Fruit fly (Drosophila melanogaster) whole organism, prepupa: ENCODE data around the gene Ppt1.

Experiments
- CG9139 ChIP-seq: fragments of 200-800 bp; sonication (Bioruptor generic); optimal IDR thresholded peaks from 3 replicates; lab custom pipeline; 2017; ENCODE audit warnings: missing biosample characterization, mild to moderate bottlenecking, missing genetic modification characterization
- Eip75B ChIP-seq: fragments of 200-800 bp; sonication (Bioruptor generic); optimal IDR thresholded peaks from 3 replicates; lab custom pipeline; 2016; ENCODE audit warnings: missing biosample characterization, missing genetic modification characterization
- Hr38 ChIP-seq: sonication (Bioruptor generic); optimal IDR thresholded peaks from 2 replicates; lab custom pipeline; 2016; ENCODE audit warnings: missing biosample characterization, missing genetic modification characterization
- Lpt ChIP-seq: fragments of 200-800 bp; sonication (Bioruptor generic); optimal IDR thresholded peaks from 3 replicates; lab custom pipeline; 2016; ENCODE audit warnings: missing biosample characterization, missing genetic modification characterization
- Smox ChIP-seq: fragments of 200-800 bp; sonication (Bioruptor generic); optimal IDR thresholded peaks from 3 replicates; lab custom pipeline; 2016; ENCODE audit warnings: missing biosample characterization, missing genetic modification characterization
- achi ChIP-seq: fragments of 200-800 bp; sonication (Bioruptor generic); optimal IDR thresholded peaks from 3 replicates; lab custom pipeline; 2016; ENCODE audit warnings: missing biosample characterization, missing genetic modification characterization
- fkh ChIP-seq: fragments of 200-800 bp; sonication (Bioruptor generic); optimal IDR thresholded peaks from 3 replicates; lab custom pipeline; 2017; ENCODE audit warnings: missing biosample characterization, mild to moderate bottlenecking, missing genetic modification characterization, moderate library complexity
- spab ChIP-seq: fragments of 200-800 bp; sonication (Bioruptor generic); optimal IDR thresholded peaks from 2 replicates; lab custom pipeline; 2017; ENCODE audit warnings: missing biosample characterization, mild to moderate bottlenecking, missing genetic modification characterization, missing genetic modification reagents
- ss ChIP-seq, 2 experiments: fragments of 200-800 bp; sonication (Bioruptor generic); optimal IDR thresholded peaks; 2 replicates in 1 of 2; 3 replicates in 1 of 2; lab custom pipeline; 2017 to 2018; ENCODE audit warnings: mild to moderate bottlenecking in 2 of 2, missing biosample characterization in 2 of 2, missing genetic modification characterization in 2 of 2, moderate library complexity in 1 of 2

dm6 chrX:8726816-8727215, 36.8 kb upstream of the Ppt1 start:
- no peak for TF ChIP-seq spab (GFP tag; lab: Kevin White, UChicago)
- no peak for TF ChIP-seq fkh (GFP tag; lab: Kevin White, UChicago)
- no peak for TF ChIP-seq Eip75B (GFP tag; lab: Kevin White, UChicago)
- TF ChIP-seq Lpt (GFP tag; lab: Kevin White, UChicago) = no peak
- no peak for TF ChIP-seq ss (GFP tag; optimal IDR thresholded peaks at IDR 0.05; lab: Kevin White, UChicago)
- TF ChIP-seq Smox (GFP tag; lab: Kevin White, UChicago) = no peak
- no peak for TF ChIP-seq Hr38 (GFP tag; lab: Kevin White, UChicago)
- TF ChIP-seq achi (GFP tag; lab: Kevin White, UChicago) = no peak
- no peak for TF ChIP-seq CG9139 (GFP tag; lab: Kevin White, UChicago)
